Worm (Caenorhabditis elegans) whole organism, midembryonic: ENCODE results near the gene C50C3.12.

Source experiments
- T22C8.4 ChIP-seq: fragments of 200-800 bp; sonication (Bioruptor generic); IDR thresholded peaks from 2 replicates; pipeline ENCODE4 v1.3.6; 2022; ENCODE audit warnings: missing genetic modification characterization, missing compliant biosample characterization
- cog-1 ChIP-seq: sonication (generic microtip); optimal IDR thresholded peaks from 2 replicates; lab custom pipeline; 2016; ENCODE audit warnings: missing genetic modification characterization, missing compliant biosample characterization
- flt-1 ChIP-seq: fragments of 200-800 bp; sonication (Bioruptor generic); IDR thresholded peaks from 2 replicates; pipeline ENCODE4 v1.3.6; 2022; ENCODE audit warnings: missing genetic modification characterization, missing compliant biosample characterization
- klf-2 ChIP-seq: fragments of 200-800 bp; sonication (Bioruptor generic); conservative IDR thresholded peaks from 2 replicates; pipeline ENCODE4 v1.3.6; 2022; ENCODE audit warnings: missing genetic modification reagents, missing genetic modification characterization, missing compliant biosample characterization
- med-1 ChIP-seq: sonication (generic microtip); optimal IDR thresholded peaks from 2 replicates; lab custom pipeline; 2017; ENCODE audit warnings: missing genetic modification characterization, mild to moderate bottlenecking, missing compliant biosample characterization, antibody characterized with exemption, missing genetic modification reagents; ENCODE audit not compliant: insufficient read depth
- ref-1 ChIP-seq: fragments of 200-800 bp; sonication (Bioruptor generic); conservative IDR thresholded peaks from 2 replicates; pipeline ENCODE4 v1.3.6; 2022; ENCODE audit warnings: missing genetic modification reagents, missing genetic modification characterization, missing compliant biosample characterization
- tab-1 ChIP-seq: fragments of 200-800 bp; sonication (Bioruptor generic); IDR thresholded peaks from 2 replicates; pipeline ENCODE4 v1.3.6; 2022; ENCODE audit warnings: missing genetic modification characterization, missing compliant biosample characterization
- ztf-23 ChIP-seq: fragments of 200-800 bp; sonication (Bioruptor generic); IDR thresholded peaks from 2 replicates; pipeline ENCODE4 v1.3.6; 2022; ENCODE audit warnings: missing genetic modification reagents, missing genetic modification characterization, missing compliant biosample characterization
- ztf-29 ChIP-seq: fragments of 200-800 bp; sonication (Bioruptor generic); IDR thresholded peaks from 2 replicates; pipeline ENCODE4 v1.3.6; 2022; ENCODE audit warnings: missing genetic modification reagents, missing genetic modification characterization, missing compliant biosample characterization

Gene C50C3.12

DNA sequence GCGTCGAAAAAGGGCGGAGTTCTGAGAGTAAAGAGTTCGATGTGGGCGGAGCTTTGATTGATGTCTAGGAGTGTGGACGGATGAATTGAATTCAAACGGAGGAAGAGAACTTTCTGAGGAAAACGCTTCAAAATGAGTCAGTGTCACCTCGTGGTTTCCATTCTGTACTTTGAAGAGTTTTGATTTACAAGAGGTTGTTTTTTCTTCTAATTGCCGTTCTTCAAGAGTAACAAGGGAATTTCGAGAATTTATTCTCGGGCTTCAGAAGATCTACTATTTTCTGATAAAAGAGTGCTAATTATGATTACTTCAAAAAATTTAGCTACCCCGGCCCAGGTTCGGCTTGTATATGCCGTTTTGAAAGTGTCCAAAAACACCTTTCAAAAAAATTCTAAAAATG is at the start of gene C50C3.12:
Gene C50C3.12, plus strand, starts transcription at position 301 of the 400 bp plus-strand sequence.
- no peak for TF ChIP-seq klf-2 (GFP tag; lab: Robert Waterston, UW)
- TF ChIP-seq ref-1 (GFP tag; lab: Robert Waterston, UW): no peak
- TF ChIP-seq flt-1 (GFP tag; lab: Robert Waterston, UW): no peak
- no peak for TF ChIP-seq cog-1
- no peak for TF ChIP-seq med-1
- no peak for TF ChIP-seq ztf-29 (GFP tag; lab: Robert Waterston, UW)
- no peak for TF ChIP-seq tab-1 (GFP tag; lab: Robert Waterston, UW)
- no peak for TF ChIP-seq T22C8.4 (GFP tag; lab: Robert Waterston, UW)

DNA sequence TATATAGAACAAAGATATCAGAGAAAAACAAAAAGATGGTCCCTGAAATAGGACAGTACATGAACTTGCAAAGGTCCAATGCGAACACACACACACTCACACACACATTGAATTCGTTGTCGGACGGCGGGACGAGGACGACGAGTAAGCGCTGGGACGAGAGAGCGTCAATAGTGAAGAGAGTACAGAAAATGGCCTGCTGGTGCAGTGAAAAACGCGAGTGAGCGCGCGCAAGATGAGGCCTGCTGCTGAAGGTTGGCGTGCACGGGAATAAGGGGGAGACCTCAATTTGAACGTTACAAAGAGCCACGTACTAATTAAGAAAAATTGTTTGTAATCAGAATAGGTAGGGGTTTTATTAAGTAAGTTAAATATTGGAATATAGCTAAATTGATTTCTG is 49.4 kb upstream of the C50C3.12 start:
- TF ChIP-seq med-1: no peak
- TF ChIP-seq klf-2 (GFP tag; lab: Robert Waterston, UW): 0 out of 2 replicates have a peak, but pooled peaks have one; percentile 11

DNA sequence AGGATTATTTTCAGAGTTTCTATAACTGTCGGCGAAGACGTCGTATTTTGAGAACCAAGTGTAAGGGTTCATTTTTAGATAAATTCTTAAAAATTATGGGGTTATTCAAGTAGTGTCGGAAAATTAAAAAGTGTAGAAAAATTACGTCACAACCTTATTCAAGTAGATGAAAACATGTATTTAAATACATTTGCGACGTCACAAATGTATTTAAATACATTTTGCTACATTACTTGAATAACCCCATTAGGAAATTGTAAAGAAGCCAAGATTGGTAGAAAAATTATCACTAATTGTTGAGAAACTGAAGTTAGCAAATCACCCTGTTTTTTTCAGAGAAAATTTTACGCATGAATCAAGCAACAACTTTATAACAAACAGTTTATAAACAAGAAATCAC is 47.2 kb upstream of the C50C3.12 start:
- TF ChIP-seq flt-1 (GFP tag; lab: Robert Waterston, UW) (no peak), T22C8.4 (GFP tag; lab: Robert Waterston, UW) (no peak), med-1 (no peak), cog-1 (no peak), ref-1 (GFP tag; lab: Robert Waterston, UW) (no peak), ztf-23 (GFP tag; lab: Robert Waterston, UW) (no peak)

DNA sequence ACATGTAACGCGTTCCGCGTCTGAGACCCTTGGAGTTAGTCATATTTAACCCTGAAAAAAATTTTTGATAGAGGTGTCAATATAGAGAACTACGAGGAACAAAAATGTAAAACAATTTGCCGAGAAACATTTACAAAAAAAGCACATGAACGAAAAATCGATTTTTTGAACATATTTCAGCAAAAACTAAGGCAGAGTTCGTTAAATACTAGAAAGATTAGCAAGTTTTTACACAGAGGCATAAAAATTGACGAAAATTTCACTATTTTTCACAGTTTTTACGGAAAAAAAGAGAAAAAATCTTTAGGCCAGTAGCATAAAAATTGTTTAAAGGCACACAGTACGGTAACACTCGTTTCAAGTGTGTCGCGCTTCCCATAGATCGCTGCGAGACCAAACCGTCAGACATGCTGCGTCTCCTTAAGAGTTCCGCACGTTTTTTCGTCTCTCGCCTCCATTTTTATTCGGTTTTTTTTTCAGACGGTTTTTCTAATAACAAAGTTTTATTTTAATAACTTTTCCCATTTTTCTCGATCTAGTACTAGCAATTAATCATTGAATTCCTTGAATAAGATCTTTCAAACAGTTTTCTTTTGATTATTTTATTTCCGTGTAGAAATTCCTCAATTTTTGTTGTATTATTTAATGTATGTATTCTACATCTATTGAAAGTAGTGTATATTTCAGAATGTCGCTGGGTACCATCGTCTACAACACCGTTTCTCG is 46.0 kb upstream of the C50C3.12 start, which contains the start of the genes rpl-21 and C14B9.10:
Gene rpl-21, minus strand, starts transcription at position 51 of the 726 bp plus-strand sequence.
Gene C14B9.10, plus strand, starts transcription at position 676 of the 726 bp plus-strand sequence.
- TF ChIP-seq T22C8.4 (GFP tag; lab: Robert Waterston, UW): no peak
- TF ChIP-seq ztf-23 (GFP tag; lab: Robert Waterston, UW): no peak
- no peak for TF ChIP-seq ztf-29 (GFP tag; lab: Robert Waterston, UW)
- TF ChIP-seq flt-1 (GFP tag; lab: Robert Waterston, UW): no peak
- no peak for TF ChIP-seq med-1
- TF ChIP-seq ref-1 (GFP tag; lab: Robert Waterston, UW): no peak
- TF ChIP-seq tab-1 (GFP tag; lab: Robert Waterston, UW): no peak
- TF ChIP-seq klf-2 (GFP tag; lab: Robert Waterston, UW): no peak
- TF ChIP-seq cog-1: no peak

DNA sequence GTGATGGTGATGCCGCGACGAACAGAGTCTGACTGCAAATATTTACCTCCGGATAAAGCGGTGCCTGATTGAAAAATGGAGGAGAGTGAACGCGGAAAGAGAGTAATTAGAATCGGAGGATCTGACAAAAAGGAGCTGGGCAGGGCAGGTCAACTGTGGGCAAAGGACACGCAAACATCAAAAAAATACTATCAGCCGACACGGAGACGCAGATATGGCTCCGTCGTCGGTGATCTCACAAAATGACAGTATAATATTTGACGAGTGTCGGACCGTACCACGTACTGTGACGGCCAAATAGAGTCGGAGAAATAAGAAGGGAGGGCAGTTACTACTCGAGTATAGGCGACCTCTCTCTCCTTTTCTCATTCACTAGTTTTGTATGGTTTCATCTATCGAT is 43.9 kb upstream of the C50C3.12 start:
- TF ChIP-seq med-1: no peak
- no peak for TF ChIP-seq tab-1 (GFP tag; lab: Robert Waterston, UW)

DNA sequence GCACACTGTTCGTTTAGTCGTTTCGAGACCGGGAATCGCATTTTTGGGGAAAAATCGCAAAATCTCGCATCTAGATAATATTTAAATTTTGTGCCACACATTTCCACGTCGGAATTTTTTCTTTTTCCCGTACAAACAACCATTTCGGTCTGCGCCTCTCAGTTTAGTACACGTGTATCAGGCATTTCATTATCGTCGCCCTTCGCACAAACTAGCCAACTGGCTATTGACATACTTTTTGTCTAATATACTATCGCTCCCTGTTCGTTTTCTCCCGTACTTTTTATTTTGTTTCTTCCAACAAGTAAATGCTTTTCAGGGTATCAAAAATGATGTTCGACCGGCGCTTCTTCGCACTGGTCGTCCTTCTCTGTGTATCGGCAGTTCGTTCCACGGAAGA is 43.0 kb upstream of the C50C3.12 start, which contains the start of gene C14B9.2:
Gene C14B9.2, plus strand, starts transcription at position 320 of the 400 bp plus-strand sequence.
- TF ChIP-seq klf-2 (GFP tag; lab: Robert Waterston, UW) (no peak), cog-1 (no peak), ztf-23 (GFP tag; lab: Robert Waterston, UW) (no peak), T22C8.4 (GFP tag; lab: Robert Waterston, UW) (no peak), flt-1 (GFP tag; lab: Robert Waterston, UW) (no peak), med-1 (no peak), ztf-29 (GFP tag; lab: Robert Waterston, UW) (no peak), tab-1 (GFP tag; lab: Robert Waterston, UW) (no peak), ref-1 (GFP tag; lab: Robert Waterston, UW) (no peak)

DNA sequence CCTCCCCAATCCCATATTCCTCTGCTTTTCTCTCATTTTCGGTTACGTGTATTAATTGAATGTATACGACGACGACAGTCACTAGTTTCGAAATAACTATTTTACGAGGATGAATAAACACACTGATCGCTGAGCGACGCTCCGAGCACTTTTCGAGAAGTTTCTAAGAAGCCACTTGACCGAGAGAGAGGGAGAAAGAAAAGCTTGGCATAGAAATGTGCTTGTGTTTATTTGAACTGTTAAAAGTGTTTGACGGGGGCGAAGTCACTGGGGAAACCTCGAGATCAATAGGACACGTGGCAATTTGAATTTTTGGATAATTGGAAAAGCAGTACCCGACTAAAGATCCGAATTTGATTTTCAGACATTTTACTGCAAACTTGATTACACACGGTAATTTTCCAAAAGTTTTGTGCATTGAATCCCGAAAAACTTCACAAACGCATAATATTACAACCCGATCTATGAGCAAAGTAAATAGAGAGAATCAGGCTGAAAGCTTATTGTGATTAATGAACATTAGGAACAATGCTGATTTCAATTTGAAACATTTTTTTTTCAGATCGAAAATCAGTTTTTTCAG is 39.8 kb upstream of the C50C3.12 start:
- TF ChIP-seq ref-1 (GFP tag; lab: Robert Waterston, UW) (no peak), tab-1 (GFP tag; lab: Robert Waterston, UW) (no peak), med-1 (no peak), flt-1 (GFP tag; lab: Robert Waterston, UW) (no peak), ztf-29 (GFP tag; lab: Robert Waterston, UW) (no peak), ztf-23 (GFP tag; lab: Robert Waterston, UW) (no peak), klf-2 (GFP tag; lab: Robert Waterston, UW) (no peak), cog-1 (no peak), T22C8.4 (GFP tag; lab: Robert Waterston, UW) (no peak)

DNA sequence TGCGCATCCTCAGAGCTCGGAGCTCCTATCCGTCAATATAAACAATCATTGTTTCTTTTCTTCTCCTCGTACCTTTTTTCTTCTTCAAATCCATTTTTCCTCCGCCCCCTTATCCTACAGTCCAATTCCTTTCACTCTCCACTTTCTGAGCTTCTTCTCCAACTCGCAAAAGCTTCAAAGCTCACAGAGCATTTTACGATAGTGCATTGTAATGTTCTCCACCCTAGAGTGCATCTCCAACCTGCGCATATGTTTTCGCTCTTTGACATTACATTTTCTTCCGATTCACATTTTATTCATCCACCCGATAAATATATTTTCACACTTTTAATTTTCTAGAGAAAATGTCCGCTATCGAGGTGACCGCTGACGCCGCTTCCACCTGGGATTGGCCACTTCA is 38.6 kb upstream of the C50C3.12 start, which contains the start of gene hsp-12.2:
Gene hsp-12.2, plus strand, starts transcription at position 301 of the 400 bp plus-strand sequence.
- TF ChIP-seq med-1 (no peak), ztf-23 (GFP tag; lab: Robert Waterston, UW) (no peak), klf-2 (GFP tag; lab: Robert Waterston, UW) (no peak), ref-1 (GFP tag; lab: Robert Waterston, UW) (no peak), T22C8.4 (GFP tag; lab: Robert Waterston, UW) (no peak), flt-1 (GFP tag; lab: Robert Waterston, UW) (no peak), tab-1 (GFP tag; lab: Robert Waterston, UW) (no peak), ztf-29 (GFP tag; lab: Robert Waterston, UW) (no peak), cog-1 (no peak)

DNA sequence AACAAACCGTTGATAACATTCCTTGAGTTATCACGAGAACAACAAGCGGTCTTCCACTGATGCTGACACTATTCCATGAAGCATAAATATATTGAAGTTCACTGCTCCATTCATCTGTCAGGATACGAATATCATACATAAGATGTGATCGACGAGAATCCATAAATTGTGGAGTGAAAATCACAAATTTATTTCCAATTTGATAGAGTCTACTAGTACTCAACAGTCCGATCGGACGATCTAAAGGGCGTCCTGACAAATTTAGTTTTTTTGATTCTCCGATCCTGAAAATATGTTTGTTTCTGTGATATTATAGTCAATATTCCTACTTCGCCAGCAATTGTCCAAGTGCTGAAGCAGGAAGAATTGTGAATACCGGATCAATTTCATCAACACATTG is 34.1 kb upstream of the C50C3.12 start:
- TF ChIP-seq klf-2 (GFP tag; lab: Robert Waterston, UW): no peak
- TF ChIP-seq flt-1 (GFP tag; lab: Robert Waterston, UW): no peak
- no peak for TF ChIP-seq tab-1 (GFP tag; lab: Robert Waterston, UW)
- TF ChIP-seq cog-1: no peak
- no peak for TF ChIP-seq ztf-23 (GFP tag; lab: Robert Waterston, UW)
- TF ChIP-seq T22C8.4 (GFP tag; lab: Robert Waterston, UW): no peak
- no peak for TF ChIP-seq ztf-29 (GFP tag; lab: Robert Waterston, UW)
- TF ChIP-seq ref-1 (GFP tag; lab: Robert Waterston, UW): no peak
- no peak for TF ChIP-seq med-1
